Worm (Caenorhabditis elegans) whole organism, L1 larva: Measurements from ENCODE around the gene fkb-4.
A peak's percentile ranks its signal among the peaks of the same experiment; 100 is the strongest.

ENCODE experiments used
- C04F5.9 ChIP-seq: sonication (generic microtip); optimal IDR thresholded peaks from 2 replicates; lab custom pipeline; 2016; ENCODE audit warnings: missing genetic modification characterization, missing compliant biosample characterization
- C16A3.4 ChIP-seq: fragments of 150-350 bp; optimal IDR thresholded peaks from 2 replicates; lab custom pipeline; 2014; ENCODE audit warnings: missing biosample characterization, missing genetic modification characterization
- aha-1 ChIP-seq: fragments of 150-350 bp; optimal IDR thresholded peaks from 2 replicates; lab custom pipeline; 2014; ENCODE audit warnings: missing biosample characterization, missing genetic modification characterization
- aly-2 ChIP-seq: fragments of 150-350 bp; optimal IDR thresholded peaks from 2 replicates; lab custom pipeline; 2014; ENCODE audit warnings: missing biosample characterization, missing genetic modification characterization
- ceh-63 ChIP-seq: fragments of 200-800 bp; sonication (Bioruptor generic); optimal IDR thresholded peaks from 2 replicates; lab custom pipeline; 2018; ENCODE audit warnings: mild to moderate bottlenecking, missing genetic modification characterization, missing compliant biosample characterization
- ceh-82 ChIP-seq, 3 experiments: fragments of 150-350 bp in 1 of 3; sonication (generic microtip) in 2 of 3; optimal IDR thresholded peaks; 2 replicates each; lab custom pipeline; 2014 to 2017; ENCODE audit warnings: missing biosample characterization in 3 of 3, missing genetic modification characterization in 3 of 3
- ceh-90 ChIP-seq: sonication (generic microtip); optimal IDR thresholded peaks from 2 replicates; lab custom pipeline; 2016; ENCODE audit warnings: missing genetic modification characterization, missing compliant biosample characterization
- dpl-1 ChIP-seq, 3 experiments: fragments of 150-350 bp in 2 of 3; sonication (generic microtip) in 1 of 3; optimal IDR thresholded peaks; 2 replicates each; lab custom pipeline; 2014 to 2017; ENCODE audit warnings: missing biosample characterization in 3 of 3, missing genetic modification characterization in 3 of 3, missing genetic modification reagents in 3 of 3
- dsc-1 ChIP-seq: sonication (generic microtip); optimal IDR thresholded peaks from 2 replicates; lab custom pipeline; 2016; ENCODE audit warnings: mild to moderate bottlenecking, missing genetic modification characterization, missing compliant biosample characterization
- efl-1 ChIP-seq, 4 experiments: fragments of 150-350 bp; optimal IDR thresholded peaks in 3 of 4; peaks in 1 of 4; 1 replicate in 1 of 4; 2 replicates in 3 of 4; lab custom pipeline; 2014; ENCODE audit warnings: missing biosample characterization in 2 of 4, missing genetic modification characterization in 2 of 4, missing genetic modification reagents in 2 of 4
- efl-3 ChIP-seq: fragments of 200-800 bp; sonication (Bioruptor generic); optimal IDR thresholded peaks from 2 replicates; lab custom pipeline; 2018; ENCODE audit warnings: mild to moderate bottlenecking, missing genetic modification characterization, missing compliant biosample characterization
- egl-13 ChIP-seq: sonication (generic microtip); optimal IDR thresholded peaks from 2 replicates; lab custom pipeline; 2016; ENCODE audit warnings: missing genotype, missing genetic modification reagents, missing genetic modification characterization, missing compliant biosample characterization
- elt-3 ChIP-seq, 6 experiments: fragments of 150-350 bp in 1 of 6; sonication (generic microtip); optimal IDR thresholded peaks; 2 replicates each; lab custom pipeline; 2017 to 2018; ENCODE audit warnings: missing biosample characterization in 6 of 6, missing genetic modification characterization in 6 of 6, inconsistent platforms in 1 of 6
- fkh-4 ChIP-seq: sonication (generic microtip); optimal IDR thresholded peaks from 2 replicates; lab custom pipeline; 2016; ENCODE audit warnings: missing compliant biosample characterization, missing genetic modification characterization, borderline replicate concordance
- fkh-8 ChIP-seq: sonication (generic microtip); optimal IDR thresholded peaks from 2 replicates; lab custom pipeline; 2016; ENCODE audit warnings: mild to moderate bottlenecking, missing genetic modification characterization, missing compliant biosample characterization
- grh-1 ChIP-seq: fragments of 200-800 bp; sonication (Bioruptor generic); IDR thresholded peaks from 2 replicates; pipeline ENCODE4 v1.3.6; 2022; ENCODE audit warnings: missing genetic modification reagents, missing genetic modification characterization, missing compliant biosample characterization
- hpl-2 ChIP-seq: fragments of 150-350 bp; optimal IDR thresholded peaks from 2 replicates; lab custom pipeline; 2014; ENCODE audit warnings: missing biosample characterization, missing genetic modification reagents, missing genetic modification characterization
- lin-13 ChIP-seq: fragments of 150-350 bp; optimal IDR thresholded peaks from 2 replicates; lab custom pipeline; 2014; ENCODE audit warnings: missing biosample characterization, missing genetic modification reagents, missing genetic modification characterization
- lin-14 ChIP-seq: fragments of 200-800 bp; sonication (Bioruptor generic); optimal IDR thresholded peaks from 2 replicates; lab custom pipeline; 2018; ENCODE audit warnings: mild to moderate bottlenecking, missing genetic modification characterization, moderate library complexity, missing compliant biosample characterization
- lin-35 ChIP-seq, 2 experiments: fragments of 150-350 bp; optimal IDR thresholded peaks; 2 replicates each; lab custom pipeline; 2014; ENCODE audit warnings: missing biosample characterization in 2 of 2, missing genetic modification characterization in 2 of 2, missing genetic modification reagents in 2 of 2
- lir-3 ChIP-seq: sonication (generic microtip); optimal IDR thresholded peaks from 2 replicates; lab custom pipeline; 2016; ENCODE audit warnings: mild to moderate bottlenecking, missing genetic modification characterization, moderate library complexity, missing compliant biosample characterization; ENCODE audit not compliant: poor library complexity
- lsy-2 ChIP-seq, 2 experiments: fragments of 150-350 bp; optimal IDR thresholded peaks; 2 replicates each; lab custom pipeline; 2014; ENCODE audit warnings: missing biosample characterization in 2 of 2, missing genetic modification characterization in 2 of 2
- mdl-1 ChIP-seq, 2 experiments: fragments of 150-350 bp; optimal IDR thresholded peaks; 2 replicates each; lab custom pipeline; 2014 to 2017; ENCODE audit warnings: missing biosample characterization in 2 of 2, missing genetic modification characterization in 2 of 2, inconsistent platforms in 1 of 2
- mep-1 ChIP-seq: fragments of 150-350 bp; optimal IDR thresholded peaks from 2 replicates; lab custom pipeline; 2014; ENCODE audit warnings: missing biosample characterization, missing genetic modification characterization
- nhr-19 ChIP-seq: fragments of 200-800 bp; sonication (Bioruptor generic); conservative IDR thresholded peaks from 2 replicates; pipeline ENCODE4 v1.3.6; 2022; ENCODE audit warnings: missing genetic modification characterization, missing compliant biosample characterization
- nhr-20 ChIP-seq: sonication (generic microtip); optimal IDR thresholded peaks from 2 replicates; lab custom pipeline; 2016; ENCODE audit warnings: mild to moderate bottlenecking, missing genetic modification characterization, missing compliant biosample characterization
- nhr-28 ChIP-seq: fragments of 150-350 bp; optimal IDR thresholded peaks from 2 replicates; lab custom pipeline; 2014; ENCODE audit warnings: missing biosample characterization, missing genetic modification characterization
- nhr-47 ChIP-seq: sonication (generic microtip); optimal IDR thresholded peaks from 2 replicates; lab custom pipeline; 2016; ENCODE audit warnings: mild to moderate bottlenecking, missing genetic modification characterization, moderate library complexity, missing compliant biosample characterization
- nhr-71 ChIP-seq: sonication (generic microtip); optimal IDR thresholded peaks from 2 replicates; lab custom pipeline; 2016; ENCODE audit warnings: mild to moderate bottlenecking, missing genetic modification characterization, moderate library complexity, missing compliant biosample characterization
- nhr-76 ChIP-seq: sonication (generic microtip); optimal IDR thresholded peaks from 2 replicates; lab custom pipeline; 2017; ENCODE audit warnings: missing biosample characterization, missing genetic modification characterization
- nhr-77 ChIP-seq: fragments of 150-350 bp; optimal IDR thresholded peaks from 2 replicates; lab custom pipeline; 2014; ENCODE audit warnings: missing biosample characterization, missing genetic modification characterization
- nhr-85 ChIP-seq: sonication (generic microtip); peaks from one replicate; lab custom pipeline; 2016; ENCODE audit warnings: missing genetic modification characterization, inconsistent platforms, missing compliant biosample characterization
- nhr-90 ChIP-seq: sonication (generic microtip); optimal IDR thresholded peaks from 2 replicates; lab custom pipeline; 2016; ENCODE audit warnings: mild to moderate bottlenecking, missing genetic modification characterization, missing compliant biosample characterization; ENCODE audit not compliant: poor library complexity
- pag-3 ChIP-seq: sonication (generic microtip); optimal IDR thresholded peaks from 2 replicates; lab custom pipeline; 2017; ENCODE audit warnings: missing genetic modification characterization, mild to moderate bottlenecking, missing compliant biosample characterization, antibody characterized with exemption, borderline replicate concordance; ENCODE audit not compliant: insufficient read depth
- pax-3 ChIP-seq: fragments of 200-800 bp; sonication (Bioruptor generic); optimal IDR thresholded peaks from 2 replicates; lab custom pipeline; 2018; ENCODE audit warnings: mild to moderate bottlenecking, missing genetic modification characterization, moderate library complexity, missing compliant biosample characterization
- pqm-1 ChIP-seq: sonication (generic microtip); optimal IDR thresholded peaks from 3 replicates; lab custom pipeline; 2017; ENCODE audit warnings: missing biosample characterization, missing genetic modification characterization
- rnt-1 ChIP-seq: sonication (generic microtip); optimal IDR thresholded peaks from 2 replicates; lab custom pipeline; 2016; ENCODE audit warnings: mild to moderate bottlenecking, missing genetic modification characterization, moderate library complexity, missing compliant biosample characterization
- snu-23 ChIP-seq: sonication (generic microtip); optimal IDR thresholded peaks from 2 replicates; lab custom pipeline; 2016; ENCODE audit warnings: missing genetic modification characterization, missing compliant biosample characterization
- sox-4 ChIP-seq: sonication (generic microtip); optimal IDR thresholded peaks from 2 replicates; lab custom pipeline; 2016; ENCODE audit warnings: missing genetic modification characterization, missing compliant biosample characterization
- sptf-1 ChIP-seq: fragments of 150-350 bp; optimal IDR thresholded peaks from 2 replicates; lab custom pipeline; 2014; ENCODE audit warnings: missing biosample characterization, missing genetic modification characterization
- swsn-7 ChIP-seq: sonication (generic microtip); optimal IDR thresholded peaks from 2 replicates; lab custom pipeline; 2016; ENCODE audit warnings: missing genetic modification characterization, missing compliant biosample characterization
- tbx-2 ChIP-seq: sonication (generic microtip); optimal IDR thresholded peaks from 2 replicates; lab custom pipeline; 2016; ENCODE audit warnings: missing genetic modification characterization, missing compliant biosample characterization
- tlp-1 ChIP-seq: fragments of 150-350 bp; optimal IDR thresholded peaks from 2 replicates; lab custom pipeline; 2014; ENCODE audit warnings: missing biosample characterization, missing genetic modification characterization
- unc-130 ChIP-seq: fragments of 150-350 bp; optimal IDR thresholded peaks from 2 replicates; lab custom pipeline; 2017; ENCODE audit warnings: missing biosample characterization, missing genetic modification characterization, inconsistent platforms
- unc-62 ChIP-seq: fragments of 150-350 bp; optimal IDR thresholded peaks from 2 replicates; lab custom pipeline; 2014; ENCODE audit warnings: missing biosample characterization, missing genetic modification reagents, missing genetic modification characterization
- unc-86 ChIP-seq: sonication (generic microtip); optimal IDR thresholded peaks from 2 replicates; lab custom pipeline; 2016; ENCODE audit warnings: missing genetic modification characterization, missing compliant biosample characterization
- vab-15 ChIP-seq: sonication (generic microtip); optimal IDR thresholded peaks from 2 replicates; lab custom pipeline; 2017; ENCODE audit warnings: missing genotype, mild to moderate bottlenecking, missing genetic modification characterization, missing compliant biosample characterization
- xbp-1 ChIP-seq: sonication (generic microtip); optimal IDR thresholded peaks from 2 replicates; lab custom pipeline; 2016; ENCODE audit warnings: missing genetic modification characterization, missing compliant biosample characterization
- ztf-11 ChIP-seq, 2 experiments: sonication (generic microtip); optimal IDR thresholded peaks; 2 replicates each; lab custom pipeline; 2016 to 2017; ENCODE audit warnings: missing genetic modification characterization in 2 of 2, missing biosample characterization in 1 of 2, missing compliant biosample characterization in 1 of 2
- ztf-4 ChIP-seq: fragments of 150-350 bp; optimal IDR thresholded peaks from 2 replicates; lab custom pipeline; 2014; ENCODE audit warnings: missing biosample characterization, missing genetic modification characterization

Gene fkb-4

ce11 chrV:12780248-12780647, 6.7 kb downstream of the fkb-4 start:
- TF ChIP-seq pax-3 (tag; lab: Kevin White, UChicago) (peak; percentile 45), lin-35 (GFP tag; optimal IDR thresholded peaks at IDR 0.05; lab: Kevin White, UChicago) (peak; percentile 20 to 66), lin-14 (peak; percentile 38), sptf-1 (tag; lab: Kevin White, UChicago) (no peak), unc-86 (tag; lab: Kevin White, UChicago) (no peak), egl-13 (tag; lab: Kevin White, UChicago) (no peak), rnt-1 (tag; lab: Kevin White, UChicago) (peak; percentile 53), nhr-77 (peak; percentile 21), aha-1 (no peak), xbp-1 (tag; lab: Kevin White, UChicago) (peak; percentile 10), mep-1 (tag; lab: Kevin White, UChicago) (no peak), ztf-4 (tag; lab: Kevin White, UChicago) (peak; percentile 3), pag-3 (tag; lab: Kevin White, UChicago) (no peak), lsy-2 (tag; optimal IDR thresholded peaks at IDR 0.05; lab: Kevin White, UChicago) (peak; percentile 27 to 68), tbx-2 (tag; lab: Kevin White, UChicago) (peak; percentile 14), nhr-47 (tag; lab: Kevin White, UChicago) (peak; percentile 61), elt-3 (tag; optimal IDR thresholded peaks at IDR 0.05; lab: Kevin White, UChicago) (peak in 1 of 6 experiments; percentile 23), fkh-4 (tag; lab: Kevin White, UChicago) (no peak), snu-23 (GFP tag; lab: Kevin White, UChicago) (peak; percentile 61), C04F5.9 (tag; lab: Kevin White, UChicago) (no peak), tlp-1 (tag; lab: Kevin White, UChicago) (no peak), efl-1 (optimal IDR thresholded peaks at IDR 0.05; lab: Kevin White, UChicago) (peak; percentile 35 to 51), efl-1 (GFP tag; optimal IDR thresholded peaks at IDR 0.05 in 1 of 2; lab: Kevin White, UChicago) (peak; percentile 41 to 93), efl-3 (GFP tag; lab: Kevin White, UChicago) (no peak), vab-15 (tag; lab: Kevin White, UChicago) (peak; percentile 38), swsn-7 (tag; lab: Kevin White, UChicago) (peak; percentile 36), aly-2 (tag; lab: Kevin White, UChicago) (peak; percentile 37), nhr-28 (no peak), ceh-90 (no peak), ceh-63 (GFP tag; lab: Kevin White, UChicago) (no peak), fkh-8 (peak; percentile 30), nhr-90 (tag; lab: Kevin White, UChicago) (peak; percentile 42), nhr-76 (tag; lab: Kevin White, UChicago) (no peak), pqm-1 (no peak), C16A3.4 (peak; percentile 64), lin-13 (GFP tag; lab: Kevin White, UChicago) (no peak), mdl-1 (tag; optimal IDR thresholded peaks at IDR 0.05; lab: Kevin White, UChicago) (peak in 1 of 2 experiments; percentile 45), nhr-19 (peak; percentile 54), nhr-71 (tag; lab: Kevin White, UChicago) (peak; percentile 49), grh-1 (GFP tag; lab: Robert Waterston, UW) (no peak), nhr-20 (tag; lab: Kevin White, UChicago) (peak; percentile 49), ztf-11 (tag; optimal IDR thresholded peaks at IDR 0.05; lab: Kevin White, UChicago) (peak in 1 of 2 experiments; percentile 8), dpl-1 (GFP tag; optimal IDR thresholded peaks at IDR 0.05; lab: Kevin White, UChicago) (peak; percentile 3 to 44 (median 43)), unc-130 (tag; lab: Kevin White, UChicago) (peak; percentile 12), hpl-2 (GFP tag; lab: Kevin White, UChicago) (no peak), lir-3 (tag; lab: Kevin White, UChicago) (peak; percentile 9), unc-62 (no peak), dsc-1 (tag; lab: Kevin White, UChicago) (peak; percentile 30), sox-4 (no peak), ceh-82 (tag; optimal IDR thresholded peaks at IDR 0.05; lab: Kevin White, UChicago) (peak in 1 of 3 experiments; percentile 48), nhr-85 (peak; percentile 46)
